Fruit fly (Drosophila melanogaster) S2 (cell line): ENCODE results near the gene v.
"Not testable (repeated sequence)": the region's sequence is repeated elsewhere in the genome, so short reads cannot be mapped to it uniquely, and the experiment has no call there.

Source experiments
- CG8478 ChIP-seq: fragments of >200 bp; optimal IDR thresholded peaks from 2 replicates; lab custom pipeline; 2018
- CTCF ChIP-seq, 2 experiments: fragments of >200 bp; optimal IDR thresholded peaks; 2 replicates each; lab custom pipeline; 2018

The v gene

DNA sequence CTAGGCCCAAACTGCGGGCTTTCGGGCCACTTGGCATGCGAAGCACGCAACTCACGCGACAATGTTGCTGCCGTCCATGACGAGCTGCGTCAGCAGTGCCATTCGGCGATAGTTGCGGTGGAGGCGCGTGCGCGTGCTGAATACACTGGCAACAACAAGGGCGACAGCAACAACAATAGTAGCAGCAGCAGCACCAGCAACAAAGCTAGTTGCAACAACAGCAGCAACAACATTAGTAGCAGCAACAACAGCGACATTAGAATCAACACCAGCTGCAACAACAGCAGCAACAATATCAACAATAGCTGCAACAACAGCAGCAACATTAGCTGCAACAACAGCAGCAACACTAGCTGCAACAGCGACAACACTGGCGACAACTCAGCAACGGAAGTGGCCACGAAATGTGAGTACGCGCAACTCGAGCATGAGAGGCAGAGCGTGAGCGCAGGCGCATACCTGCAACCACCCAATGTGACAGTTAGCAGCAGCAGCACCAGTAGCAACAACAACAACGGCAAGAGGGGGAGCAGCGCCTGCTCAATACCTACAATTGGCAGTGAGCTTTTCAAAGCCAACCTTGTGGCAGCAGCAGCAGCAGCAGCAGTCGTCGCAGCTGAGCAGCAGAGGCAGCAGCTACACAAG, 17.4 kb upstream of the v start:
- no peak for TF ChIP-seq CTCF (optimal IDR thresholded peaks at IDR 0.05; lab: Kevin White, UChicago)
- no peak for TF ChIP-seq CG8478 (lab: Kevin White, UChicago)

DNA sequence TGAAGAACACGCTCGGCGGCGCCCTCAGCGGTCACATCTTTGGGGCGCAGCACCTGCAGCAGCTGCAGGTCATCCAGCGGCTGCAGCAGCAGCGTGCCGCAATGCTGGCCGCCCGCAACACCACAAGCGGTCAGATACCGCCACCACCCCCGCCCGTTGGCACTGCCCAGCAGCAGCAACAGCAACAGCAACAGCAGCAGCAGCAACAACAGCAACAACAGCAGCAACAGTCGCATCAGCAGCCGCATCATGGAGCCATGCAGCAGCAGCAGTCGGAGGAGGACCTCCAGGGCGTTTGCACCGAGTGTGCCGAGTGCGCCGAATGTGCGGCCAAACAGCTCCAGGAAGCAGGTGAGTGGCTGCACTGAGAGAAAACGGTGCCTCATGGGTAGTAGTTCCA, 11.2 kb upstream of the v start:
- TF ChIP-seq CG8478 (lab: Kevin White, UChicago) (no peak), CTCF (optimal IDR thresholded peaks at IDR 0.05; lab: Kevin White, UChicago) (no peak)

dm6 chrX:10921665-10922064, 2.1 kb upstream of the v start:
- TF ChIP-seq CTCF (optimal IDR thresholded peaks at IDR 0.05; lab: Kevin White, UChicago) (no peak), CG8478 (lab: Kevin White, UChicago) (no peak)

dm6 chrX:10922178-10922577, 1.6 kb upstream of the v start:
- TF ChIP-seq CG8478 (lab: Kevin White, UChicago), result no peak
- no peak for TF ChIP-seq CTCF (optimal IDR thresholded peaks at IDR 0.05; lab: Kevin White, UChicago)

DNA sequence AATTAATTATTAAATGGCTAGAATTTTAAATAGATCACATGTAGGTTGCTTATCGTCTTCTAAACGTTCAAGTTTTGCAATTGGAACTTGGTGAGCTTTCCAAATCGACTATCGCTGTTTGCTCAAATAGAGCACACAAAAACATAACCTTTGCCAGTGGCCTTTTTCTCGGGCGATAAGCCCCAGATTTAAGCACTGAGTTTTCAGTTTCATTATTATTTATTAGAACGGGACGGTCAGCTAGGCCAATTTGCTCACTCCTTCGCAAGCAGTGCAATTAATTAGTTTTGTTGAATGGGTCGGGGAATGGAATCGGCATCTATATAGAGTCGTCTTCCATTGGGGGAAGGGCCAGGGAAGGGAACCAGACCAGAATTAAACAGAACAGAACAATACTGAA, 2.5 kb downstream of the v start:
- TF ChIP-seq CG8478 (lab: Kevin White, UChicago), result no peak
- TF ChIP-seq CTCF (optimal IDR thresholded peaks at IDR 0.05; lab: Kevin White, UChicago), result no peak

dm6 chrX:10927110-10927509, 3.3 kb downstream of the v start, which contains the start of gene CG2145:
TSS of gene CG2145 (plus strand) at chrX:10927399.
- TF ChIP-seq CTCF (optimal IDR thresholded peaks at IDR 0.05; lab: Kevin White, UChicago) (no peak), CG8478 (lab: Kevin White, UChicago) (no peak)

DNA sequence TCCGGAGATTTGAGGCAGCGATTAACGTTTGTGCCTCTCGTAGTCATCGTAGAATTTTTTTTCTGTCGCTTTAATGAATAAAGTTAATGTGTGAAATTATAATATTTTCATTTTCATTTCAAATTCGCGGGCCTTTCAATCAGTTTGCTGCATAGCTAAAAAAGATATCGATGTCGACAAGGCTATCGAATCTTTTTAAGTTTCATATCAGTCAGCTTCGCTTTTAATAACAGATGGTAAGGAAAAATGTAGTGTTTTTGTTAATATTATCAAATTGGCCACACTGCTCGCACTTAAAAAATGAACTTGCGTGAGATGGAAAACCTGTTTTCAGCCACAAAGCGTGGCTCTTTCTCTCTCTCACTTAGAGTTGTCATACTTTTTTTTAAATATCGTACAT, 5.8 kb downstream of the v start:
- TF ChIP-seq CTCF (optimal IDR thresholded peaks at IDR 0.05; lab: Kevin White, UChicago) (no peak), CG8478 (lab: Kevin White, UChicago) (no peak)

dm6 chrX:10930553-10931092, 6.9 kb downstream of the v start, which contains the start of gene Myo10A:
TSS of gene Myo10A (plus strand) at chrX:10930840.
- TF ChIP-seq CTCF (optimal IDR thresholded peaks at IDR 0.05; lab: Kevin White, UChicago) (no peak), CG8478 (lab: Kevin White, UChicago) (no peak)

DNA sequence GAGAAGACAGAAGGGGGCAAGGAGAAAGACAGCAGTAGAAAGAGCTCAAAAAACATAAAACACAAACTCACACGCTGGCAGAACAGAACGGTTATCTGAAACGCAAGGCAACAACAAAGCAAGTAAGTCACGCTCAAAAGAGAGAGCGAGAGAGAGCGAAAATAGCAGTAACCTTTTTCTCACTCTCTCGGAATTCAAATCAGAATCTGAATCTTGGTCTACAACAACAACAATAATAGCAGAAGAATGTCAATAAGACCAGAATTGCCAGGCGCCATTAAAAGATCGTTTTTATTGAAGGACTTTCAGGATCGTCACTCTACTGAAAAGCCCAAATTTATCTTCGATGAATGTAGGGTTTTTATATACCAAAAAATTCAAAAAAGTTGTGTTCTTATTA, 7.5 kb downstream of the v start:
- TF ChIP-seq CG8478 (lab: Kevin White, UChicago) (no peak), CTCF (optimal IDR thresholded peaks at IDR 0.05; lab: Kevin White, UChicago) (no peak)

dm6 chrX:10932300-10932699, 8.5 kb downstream of the v start:
- no peak for TF ChIP-seq CG8478 (lab: Kevin White, UChicago)

DNA sequence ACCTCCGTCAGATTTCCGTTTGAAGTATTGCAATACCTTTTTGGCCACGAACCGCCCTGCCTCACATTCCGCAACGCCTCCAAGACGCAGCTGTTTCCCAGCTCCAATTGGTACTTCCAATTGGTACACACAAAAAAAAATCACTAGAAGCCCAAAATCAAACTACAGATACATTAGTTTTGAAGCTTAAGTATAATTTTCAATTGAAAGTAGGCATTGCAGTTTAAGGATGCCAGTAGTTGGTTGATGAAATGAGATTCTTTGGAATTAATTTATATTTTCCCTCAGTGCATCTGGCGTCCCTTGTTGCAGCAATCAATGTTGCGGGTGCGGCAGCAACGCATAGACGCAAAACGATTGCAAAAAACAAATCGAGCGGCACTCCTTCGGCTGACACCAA, 10.0 kb downstream of the v start:
- TF ChIP-seq CG8478 (lab: Kevin White, UChicago) (no peak), CTCF (optimal IDR thresholded peaks at IDR 0.05; lab: Kevin White, UChicago) (no peak)

- TF ChIP-seq CTCF (optimal IDR thresholded peaks at IDR 0.05; lab: Kevin White, UChicago) (no peak), CG8478 (lab: Kevin White, UChicago) (no peak)
Observed at dm6 chrX:10935587-10935986, 11.8 kb downstream of the v start.

DNA sequence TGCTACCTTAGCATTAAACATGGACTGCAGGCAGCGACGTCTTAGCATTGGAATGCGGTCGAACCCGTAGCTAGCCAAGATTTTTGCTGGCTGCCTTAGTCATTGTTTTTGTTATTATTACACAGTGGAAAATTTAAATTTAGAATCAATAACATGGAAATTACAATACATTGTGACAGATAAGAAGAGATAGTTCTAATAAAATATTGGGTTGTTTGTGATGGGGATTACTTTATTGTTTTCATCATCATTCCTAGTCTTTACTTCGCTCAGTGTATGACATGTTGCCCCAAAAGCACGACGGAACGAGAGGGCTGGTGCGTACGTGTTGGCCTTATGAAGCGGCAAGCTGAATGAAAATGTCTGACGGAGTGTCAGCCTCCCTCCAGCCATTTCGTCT, 12.8 kb downstream of the v start:
- no peak for TF ChIP-seq CG8478 (lab: Kevin White, UChicago)
- TF ChIP-seq CTCF (optimal IDR thresholded peaks at IDR 0.05; lab: Kevin White, UChicago), result no peak

- not testable (repeated sequence) for TF ChIP-seq CTCF (optimal IDR thresholded peaks at IDR 0.05; lab: Kevin White, UChicago); CG8478 (lab: Kevin White, UChicago)
Observed at dm6 chrX:10950930-10951329, 27.2 kb downstream of the v start, which contains the start of gene Rab9Fa. TSS of gene Rab9Fa (minus strand) at chrX:10951030.

dm6 chrX:10952386-10952785, 28.6 kb downstream of the v start, which contains the start of gene Rab9Fb:
TSS of gene Rab9Fb (minus strand) at chrX:10952486.
- TF ChIP-seq CG8478 (lab: Kevin White, UChicago), result no peak
- no peak for TF ChIP-seq CTCF (optimal IDR thresholded peaks at IDR 0.05; lab: Kevin White, UChicago)

- TF ChIP-seq CTCF (optimal IDR thresholded peaks at IDR 0.05; lab: Kevin White, UChicago) (no peak), CG8478 (lab: Kevin White, UChicago) (no peak)
Observed at dm6 chrX:10953240-10953639, 29.5 kb downstream of the v start.
